Worm (Caenorhabditis elegans): Measurements from ENCODE around the gene ddo-1.

ddo-1 gene

DNA sequence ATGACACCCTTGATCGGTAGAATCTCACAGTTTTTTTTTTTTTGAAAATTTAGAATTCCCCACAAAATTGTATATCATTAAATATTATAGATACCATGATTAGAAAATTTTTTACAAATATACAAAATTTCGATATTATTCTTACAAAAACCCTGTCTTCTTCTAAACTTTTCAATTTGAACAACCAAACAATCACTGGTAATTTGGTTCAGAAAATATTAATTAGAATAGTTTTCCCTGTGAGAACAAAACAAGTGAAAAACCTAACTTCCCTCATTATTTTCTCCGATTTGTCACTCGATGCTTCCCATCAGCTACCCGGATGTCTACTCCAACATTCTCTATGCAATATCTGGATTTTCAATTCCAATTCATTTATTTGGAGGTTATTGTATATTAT is 33.0 kb upstream of the ddo-1 start, which contains the start of gene srh-296:
srh-296 (plus strand) TSS at position 301 of the 400 bp plus-strand sequence.
- TF ChIP-seq grh-1 (GFP tag; IDR thresholded peaks at IDR 0.05): no peak
- TF ChIP-seq Y116A8C.19 (tag; optimal IDR thresholded peaks at IDR 0.05; ENCODE audit: borderline replicate concordance): no peak
- TF ChIP-seq sup-37 (GFP tag; optimal IDR thresholded peaks at IDR 0.05): no peak
- no peak for TF ChIP-seq pag-3 (tag; optimal IDR thresholded peaks at IDR 0.05; ENCODE audit: borderline replicate concordance, insufficient read depth)
- no peak for TF ChIP-seq zip-4 (GFP tag; optimal IDR thresholded peaks at IDR 0.05)

DNA sequence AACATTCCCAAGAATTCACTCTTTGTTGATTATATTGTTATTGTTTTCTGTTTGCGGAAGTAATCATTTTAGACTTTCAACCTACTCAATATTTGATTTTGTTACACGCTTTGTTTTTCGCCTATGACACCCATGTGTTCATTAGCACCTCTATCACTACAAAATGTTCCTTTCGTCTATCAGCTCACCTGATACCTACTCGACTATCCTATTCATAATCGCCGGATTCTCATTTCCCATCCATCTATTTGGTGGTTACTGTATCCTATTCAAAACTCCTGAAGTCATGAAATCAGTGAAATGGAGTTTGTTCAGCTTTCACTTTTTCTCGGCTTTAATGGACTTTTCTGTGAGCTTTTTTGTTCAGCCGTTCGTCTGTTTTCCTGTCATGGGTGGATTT is 28.3 kb upstream of the ddo-1 start, which contains the start of gene srh-291:
srh-291 (plus strand) TSS at position 301 of the 400 bp plus-strand sequence.
- no peak for TF ChIP-seq elt-3 (tag; optimal IDR thresholded peaks at IDR 0.05)
- TF ChIP-seq efl-1 (optimal IDR thresholded peaks at IDR 0.05): no peak
- TF ChIP-seq efl-1 (GFP tag; optimal IDR thresholded peaks at IDR 0.05 in 1 of 2): peak in 1 of 2 experiments; percentile 64
- no peak for TF ChIP-seq mef-2 (tag; optimal IDR thresholded peaks at IDR 0.05)
- no peak for TF ChIP-seq tbx-2 (tag; optimal IDR thresholded peaks at IDR 0.05)

- TF ChIP-seq dsc-1 (tag; optimal IDR thresholded peaks at IDR 0.05) (no peak), sptf-1 (tag; optimal IDR thresholded peaks at IDR 0.05) (no peak), aha-1 (tag; optimal IDR thresholded peaks at IDR 0.05) (no peak), ztf-11 (tag; optimal IDR thresholded peaks at IDR 0.05) (no peak), ces-1 (GFP tag; optimal IDR thresholded peaks at IDR 0.05) (no peak), zag-1 (tag; optimal IDR thresholded peaks at IDR 0.05) (no peak)
Observed at ce11 chrV:17802519-17802918, 25.5 kb upstream of the ddo-1 start, which contains the start of the genes Y94A7B.11 and srh-292. TSS of gene Y94A7B.11 (minus strand) at chrV:17802619. TSS of gene srh-292 (plus strand) at chrV:17802769.

DNA sequence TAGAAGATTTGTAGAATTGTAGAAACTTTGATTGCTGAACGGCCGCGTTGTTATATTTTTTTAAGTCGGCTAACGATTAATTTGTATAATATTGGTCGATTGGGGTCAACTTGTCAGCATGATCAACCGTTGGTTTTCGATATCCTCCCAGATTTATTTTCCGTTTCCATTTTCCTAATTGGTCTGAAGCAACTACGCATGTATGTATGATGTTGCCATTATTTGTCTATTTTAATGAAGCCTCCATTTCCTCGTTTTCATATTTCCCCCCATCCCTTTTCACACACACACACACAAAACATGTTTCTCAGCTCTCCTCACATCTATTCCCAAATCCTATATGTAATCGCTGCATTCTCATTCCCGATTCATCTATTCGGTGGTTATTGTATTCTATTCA is 23.5 kb upstream of the ddo-1 start, which contains the start of gene srh-287:
srh-287 (plus strand) TSS at position 301 of the 400 bp plus-strand sequence.
- no peak for TF ChIP-seq tlp-1 (tag; optimal IDR thresholded peaks at IDR 0.05)
- no peak for TF ChIP-seq unc-130 (tag; optimal IDR thresholded peaks at IDR 0.05)
- TF ChIP-seq nhr-85 (tag): no peak
- TF ChIP-seq ztf-4 (tag; optimal IDR thresholded peaks at IDR 0.05): no peak
- TF ChIP-seq sptf-1 (tag; optimal IDR thresholded peaks at IDR 0.05): no peak
- no peak for TF ChIP-seq efl-3 (GFP tag; optimal IDR thresholded peaks at IDR 0.05)
- no peak for TF ChIP-seq swsn-7 (tag; optimal IDR thresholded peaks at IDR 0.05)
- TF ChIP-seq ztf-11 (tag; optimal IDR thresholded peaks at IDR 0.05): no peak
- no peak for TF ChIP-seq ces-1 (GFP tag; optimal IDR thresholded peaks at IDR 0.05)
- no peak for TF ChIP-seq egl-13 (tag; optimal IDR thresholded peaks at IDR 0.05)
- no peak for TF ChIP-seq lsy-2 (tag; optimal IDR thresholded peaks at IDR 0.05)
- no peak for TF ChIP-seq sup-37 (GFP tag; optimal IDR thresholded peaks at IDR 0.05)
- no peak for TF ChIP-seq lin-39 (tag; optimal IDR thresholded peaks at IDR 0.05)
- no peak for TF ChIP-seq unc-30 (tag; optimal IDR thresholded peaks at IDR 0.05)

DNA sequence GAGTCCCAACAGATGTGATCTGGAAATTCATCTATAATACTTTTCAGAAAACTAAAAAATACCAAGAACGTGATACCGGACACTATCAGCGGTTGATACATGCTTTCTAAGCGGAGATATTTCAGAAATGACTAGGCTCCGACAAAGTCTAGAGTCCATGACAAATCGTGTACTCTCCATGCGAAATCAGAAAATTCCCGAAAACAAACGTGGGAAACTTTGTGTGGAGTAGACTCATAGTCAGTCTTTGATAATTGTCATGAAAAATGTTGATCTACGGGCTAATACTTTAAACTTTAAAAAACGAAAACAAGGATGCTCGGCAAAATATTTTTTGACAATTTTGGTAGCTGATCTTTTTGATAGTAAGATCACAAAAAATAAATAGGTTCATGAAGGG is 21.8 kb upstream of the ddo-1 start, which contains the start of gene srx-18:
srx-18 (minus strand) TSS at position 101 of the 400 bp plus-strand sequence.
- no peak for TF ChIP-seq nhr-76 (tag; optimal IDR thresholded peaks at IDR 0.05)

- TF ChIP-seq ces-1 (GFP tag; optimal IDR thresholded peaks at IDR 0.05) (no peak), nhr-12 (tag; optimal IDR thresholded peaks at IDR 0.05) (no peak), pax-3 (tag; optimal IDR thresholded peaks at IDR 0.05) (no peak), ceh-82 (tag; optimal IDR thresholded peaks at IDR 0.05) (no peak), sox-4 (tag; optimal IDR thresholded peaks at IDR 0.05) (no peak), zip-4 (GFP tag; optimal IDR thresholded peaks at IDR 0.05) (no peak), ceh-63 (GFP tag; optimal IDR thresholded peaks at IDR 0.05) (no peak), elt-3 (tag; optimal IDR thresholded peaks at IDR 0.05) (no peak), nhr-71 (tag; optimal IDR thresholded peaks at IDR 0.05) (no peak), blmp-1 (tag; optimal IDR thresholded peaks at IDR 0.05) (no peak), unc-30 (tag; optimal IDR thresholded peaks at IDR 0.05) (no peak)
Observed at ce11 chrV:17795655-17796054, 18.6 kb upstream of the ddo-1 start, which contains the start of gene srh-288. TSS of gene srh-288 (minus strand) at chrV:17795755.
